Worm (Caenorhabditis elegans) whole organism, young adult: ENCODE results near the gene mtrr-1.

ENCODE experiments used
- B0035.1 ChIP-seq: sonication (generic microtip); optimal IDR thresholded peaks from 2 replicates; lab custom pipeline; 2016; ENCODE audit warnings: missing genetic modification characterization, mild to moderate bottlenecking, missing compliant biosample characterization, missing genotype, missing genetic modification reagents
- F10E7.11 ChIP-seq: sonication (generic microtip); optimal IDR thresholded peaks from 2 replicates; lab custom pipeline; 2017; ENCODE audit warnings: mild to moderate bottlenecking, missing genetic modification characterization, moderate library complexity, missing compliant biosample characterization
- F22D6.2 ChIP-seq: sonication (generic microtip); optimal IDR thresholded peaks from 2 replicates; lab custom pipeline; 2016; ENCODE audit warnings: mild to moderate bottlenecking, missing genetic modification characterization, missing compliant biosample characterization
- F33H1.4 ChIP-seq: fragments of 200-800 bp; sonication (Bioruptor generic); IDR thresholded peaks from 2 replicates; pipeline ENCODE4 v1.3.6; 2022; ENCODE audit warnings: missing genetic modification reagents, missing genetic modification characterization, missing compliant biosample characterization
- F55B11.4 ChIP-seq: sonication (generic microtip); optimal IDR thresholded peaks from 2 replicates; lab custom pipeline; 2016; ENCODE audit warnings: missing compliant biosample characterization, missing genetic modification characterization, borderline replicate concordance; ENCODE audit not compliant: insufficient read depth
- F57C9.4 ChIP-seq: sonication (generic microtip); optimal IDR thresholded peaks from 2 replicates; lab custom pipeline; 2017; ENCODE audit warnings: mild to moderate bottlenecking, missing genetic modification characterization, missing compliant biosample characterization
- K12H6.12 ChIP-seq: fragments of 200-800 bp; sonication (Bioruptor generic); optimal IDR thresholded peaks from 2 replicates; lab custom pipeline; 2018; ENCODE audit warnings: mild to moderate bottlenecking, missing genetic modification characterization, missing compliant biosample characterization
- Y56A3A.18 ChIP-seq: fragments of 200-800 bp; sonication (Bioruptor generic); IDR thresholded peaks from 2 replicates; pipeline ENCODE4 v1.3.6; 2022; ENCODE audit warnings: missing genetic modification reagents, missing genetic modification characterization, missing compliant biosample characterization
- Y67H2A.10 ChIP-seq: fragments of 200-800 bp; sonication (Bioruptor generic); conservative IDR thresholded peaks from 2 replicates; pipeline ENCODE4 v1.3.6; 2022; ENCODE audit warnings: missing genetic modification reagents, missing genetic modification characterization, missing compliant biosample characterization
- Y95B8A.8 ChIP-seq: fragments of 200-800 bp; sonication (Bioruptor generic); IDR thresholded peaks from 2 replicates; pipeline ENCODE4 v1.3.6; 2022; ENCODE audit warnings: missing genetic modification reagents, missing genetic modification characterization, missing compliant biosample characterization
- attf-6 ChIP-seq: fragments of 200-800 bp; sonication (Bioruptor generic); IDR thresholded peaks from 2 replicates; pipeline ENCODE4 v1.3.6; 2022; ENCODE audit warnings: missing genetic modification reagents, missing genetic modification characterization, missing compliant biosample characterization
- cebp-2 ChIP-seq: fragments of 200-800 bp; sonication (Bioruptor generic); IDR thresholded peaks from 2 replicates; pipeline ENCODE4 v1.3.6; 2022; ENCODE audit warnings: missing genetic modification characterization, missing compliant biosample characterization
- ceh-27 ChIP-seq: fragments of 200-800 bp; sonication (Bioruptor generic); optimal IDR thresholded peaks from 2 replicates; lab custom pipeline; 2018; ENCODE audit warnings: mild to moderate bottlenecking, missing genetic modification characterization, moderate library complexity, missing compliant biosample characterization
- chd-7 ChIP-seq: sonication (generic microtip); optimal IDR thresholded peaks from 2 replicates; lab custom pipeline; 2016; ENCODE audit warnings: mild to moderate bottlenecking, missing genetic modification characterization, moderate library complexity, missing compliant biosample characterization
- efl-1 ChIP-seq: fragments of 150-350 bp; optimal IDR thresholded peaks from 2 replicates; lab custom pipeline; 2014; ENCODE audit warnings: missing biosample characterization, missing genetic modification reagents, missing genetic modification characterization
- ekl-4 ChIP-seq: fragments of 200-800 bp; sonication (Bioruptor generic); IDR thresholded peaks from 2 replicates; pipeline ENCODE4 v1.3.6; 2022; ENCODE audit warnings: missing genetic modification reagents, missing genetic modification characterization, missing compliant biosample characterization
- ets-4 ChIP-seq: fragments of 200-800 bp; sonication (Bioruptor generic); optimal IDR thresholded peaks from 2 replicates; lab custom pipeline; 2018; ENCODE audit warnings: mild to moderate bottlenecking, missing genetic modification characterization, missing compliant biosample characterization
- gei-17 ChIP-seq: fragments of 200-800 bp; sonication (Bioruptor generic); optimal IDR thresholded peaks from 2 replicates; lab custom pipeline; 2018; ENCODE audit warnings: mild to moderate bottlenecking, missing genetic modification characterization, missing compliant biosample characterization
- hmg-1.2 ChIP-seq: fragments of 200-800 bp; sonication (Bioruptor generic); IDR thresholded peaks from 2 replicates; pipeline ENCODE4 v1.3.6; 2022; ENCODE audit warnings: missing genetic modification reagents, missing genetic modification characterization, missing compliant biosample characterization
- hsf-1 ChIP-seq: fragments of 200-800 bp; sonication (Bioruptor generic); IDR thresholded peaks from 2 replicates; pipeline ENCODE4 v1.3.6; 2022; ENCODE audit warnings: missing genetic modification reagents, missing genetic modification characterization, missing compliant biosample characterization
- let-526 ChIP-seq: fragments of 200-800 bp; sonication (Bioruptor generic); IDR thresholded peaks from 2 replicates; pipeline ENCODE4 v1.3.6; 2022; ENCODE audit warnings: missing genetic modification reagents, missing genetic modification characterization, missing compliant biosample characterization
- let-607 ChIP-seq, 2 experiments: fragments of 200-800 bp in 1 of 2; sonication (Bioruptor generic) in 1 of 2; sonication (generic microtip) in 1 of 2; optimal IDR thresholded peaks; 2 replicates each; lab custom pipeline; 2016 to 2018; ENCODE audit warnings: mild to moderate bottlenecking in 2 of 2, missing compliant biosample characterization in 2 of 2, missing genetic modification characterization in 2 of 2, moderate library complexity in 2 of 2, missing genotype in 1 of 2
- lin-26 ChIP-seq: fragments of 200-800 bp; sonication (Bioruptor generic); IDR thresholded peaks from 2 replicates; pipeline ENCODE4 v1.3.6; 2022; ENCODE audit warnings: missing genetic modification reagents, missing genetic modification characterization, missing compliant biosample characterization
- lin-35 ChIP-seq, 3 experiments: fragments of 150-350 bp in 2 of 3; sonication (generic microtip) in 1 of 3; optimal IDR thresholded peaks; 2 replicates each; lab custom pipeline; 2014 to 2018; ENCODE audit warnings: missing biosample characterization in 3 of 3, missing genetic modification characterization in 3 of 3, missing genetic modification reagents in 3 of 3
- lin-40 ChIP-seq: sonication (generic microtip); optimal IDR thresholded peaks from 2 replicates; lab custom pipeline; 2016; ENCODE audit warnings: missing genetic modification characterization, mild to moderate bottlenecking, missing compliant biosample characterization, missing genotype, missing genetic modification reagents
- lsy-27 ChIP-seq: sonication (generic microtip); optimal IDR thresholded peaks from 2 replicates; lab custom pipeline; 2017; ENCODE audit warnings: missing genetic modification characterization, mild to moderate bottlenecking, missing compliant biosample characterization, antibody characterized with exemption, missing genotype, borderline replicate concordance; ENCODE audit not compliant: insufficient read depth
- madf-10 ChIP-seq: sonication (generic microtip); optimal IDR thresholded peaks from 2 replicates; lab custom pipeline; 2016; ENCODE audit warnings: mild to moderate bottlenecking, missing genetic modification characterization, missing compliant biosample characterization
- madf-3 ChIP-seq: fragments of 200-800 bp; sonication (Bioruptor generic); IDR thresholded peaks from 2 replicates; pipeline ENCODE4 v1.3.6; 2022; ENCODE audit warnings: missing genetic modification reagents, missing genetic modification characterization, missing compliant biosample characterization
- mcd-1 ChIP-seq: fragments of 200-800 bp; sonication (Bioruptor generic); IDR thresholded peaks from 2 replicates; pipeline ENCODE4 v1.3.6; 2022; ENCODE audit warnings: missing genetic modification reagents, missing genetic modification characterization, missing compliant biosample characterization
- mel-28 ChIP-seq: sonication (generic microtip); optimal IDR thresholded peaks from 2 replicates; lab custom pipeline; 2016; ENCODE audit warnings: borderline replicate concordance, mild to moderate bottlenecking, missing genetic modification characterization, missing compliant biosample characterization
- nfya-2 ChIP-seq: fragments of 200-800 bp; sonication (Bioruptor generic); IDR thresholded peaks from 2 replicates; pipeline ENCODE4 v1.3.6; 2022; ENCODE audit warnings: missing genetic modification reagents, missing genetic modification characterization, missing compliant biosample characterization
- nfyb-1 ChIP-seq: fragments of 200-800 bp; sonication (Bioruptor generic); IDR thresholded peaks from 2 replicates; pipeline ENCODE4 v1.3.6; 2022; ENCODE audit warnings: missing genetic modification reagents, missing genetic modification characterization, missing compliant biosample characterization
- nhr-27 ChIP-seq: fragments of 200-800 bp; sonication (Bioruptor generic); optimal IDR thresholded peaks from 2 replicates; lab custom pipeline; 2018; ENCODE audit warnings: mild to moderate bottlenecking, missing genetic modification characterization, moderate library complexity, missing compliant biosample characterization
- nhr-80 ChIP-seq: sonication (generic microtip); optimal IDR thresholded peaks from 2 replicates; lab custom pipeline; 2016; ENCODE audit warnings: missing genetic modification characterization, missing compliant biosample characterization
- nhr-90 ChIP-seq: sonication (generic microtip); optimal IDR thresholded peaks from 2 replicates; lab custom pipeline; 2016; ENCODE audit warnings: missing genotype, mild to moderate bottlenecking, missing genetic modification characterization, missing compliant biosample characterization
- pbrm-1 ChIP-seq: fragments of 200-800 bp; sonication (Bioruptor generic); IDR thresholded peaks from 2 replicates; pipeline ENCODE4 v1.3.6; 2022; ENCODE audit warnings: missing genetic modification reagents, missing genetic modification characterization, missing compliant biosample characterization
- rcor-1 ChIP-seq: fragments of 200-800 bp; sonication (Bioruptor generic); IDR thresholded peaks from 2 replicates; pipeline ENCODE4 v1.3.6; 2022; ENCODE audit warnings: missing genetic modification reagents, missing genetic modification characterization, missing compliant biosample characterization
- rec-8 ChIP-seq, 2 experiments: sonication (generic microtip); optimal IDR thresholded peaks; 2 replicates each; lab custom pipeline; 2016; ENCODE audit warnings: mild to moderate bottlenecking in 2 of 2, missing genetic modification characterization in 2 of 2, missing genetic modification reagents in 2 of 2, missing genotype in 2 of 2, missing biosample characterization in 1 of 2, missing compliant biosample characterization in 1 of 2, moderate library complexity in 1 of 2
- snpc-4 ChIP-seq, 5 experiments: fragments of 150-350 bp in 1 of 5; sonication (generic microtip) in 4 of 5; optimal IDR thresholded peaks; 2 replicates each; lab custom pipeline; 2014 to 2018; ENCODE audit warnings: missing genetic modification characterization in 5 of 5, missing biosample characterization in 3 of 5, antibody characterized with exemption in 2 of 5, mild to moderate bottlenecking in 2 of 5, missing compliant biosample characterization in 2 of 5, missing genotype in 2 of 5, moderate library complexity in 2 of 5, missing genetic modification reagents in 1 of 5
- somi-1 ChIP-seq: fragments of 200-800 bp; sonication (Bioruptor generic); optimal IDR thresholded peaks from 2 replicates; lab custom pipeline; 2018; ENCODE audit warnings: mild to moderate bottlenecking, missing genetic modification characterization, missing compliant biosample characterization
- sptf-2 ChIP-seq: fragments of 200-800 bp; sonication (Bioruptor generic); optimal IDR thresholded peaks from 2 replicates; lab custom pipeline; 2018; ENCODE audit warnings: mild to moderate bottlenecking, missing genetic modification characterization, missing compliant biosample characterization
- unc-130 ChIP-seq: sonication (generic microtip); optimal IDR thresholded peaks from 2 replicates; lab custom pipeline; 2016; ENCODE audit warnings: missing genetic modification reagents, missing genetic modification characterization, missing compliant biosample characterization
- zfh-2 ChIP-seq: fragments of 200-800 bp; sonication (Bioruptor generic); conservative IDR thresholded peaks from 2 replicates; pipeline ENCODE4 v1.3.6; 2022; ENCODE audit warnings: missing genetic modification reagents, missing genetic modification characterization, missing compliant biosample characterization
- ztf-18 ChIP-seq: sonication (generic microtip); optimal IDR thresholded peaks from 2 replicates; lab custom pipeline; 2016; ENCODE audit warnings: missing genotype, mild to moderate bottlenecking, missing genetic modification characterization, missing compliant biosample characterization
- ztf-25 ChIP-seq: fragments of 200-800 bp; sonication (Bioruptor generic); IDR thresholded peaks from 2 replicates; pipeline ENCODE4 v1.3.6; 2022; ENCODE audit warnings: missing genetic modification reagents, missing genetic modification characterization, missing compliant biosample characterization
- ztf-26 ChIP-seq: sonication (generic microtip); optimal IDR thresholded peaks from 2 replicates; lab custom pipeline; 2017; ENCODE audit warnings: missing genetic modification characterization, missing compliant biosample characterization
- ztf-28 ChIP-seq: fragments of 200-800 bp; sonication (Bioruptor generic); IDR thresholded peaks from 2 replicates; pipeline ENCODE4 v1.3.6; 2022; ENCODE audit warnings: missing genetic modification reagents, missing genetic modification characterization, missing compliant biosample characterization

mtrr-1 gene

ce11 chrII:9282787-9283186, 3.0 kb upstream of the mtrr-1 start (continued):
- TF ChIP-seq mel-28 (tag; lab: Kevin White, UChicago): no peak
- peak; percentile 81 for TF ChIP-seq ceh-27 (GFP tag; lab: Kevin White, UChicago)
- TF ChIP-seq nfya-2 (GFP tag; lab: Robert Waterston, UW): no peak
- no peak for TF ChIP-seq attf-6 (GFP tag; lab: Robert Waterston, UW)
- TF ChIP-seq pbrm-1 (GFP tag; lab: Robert Waterston, UW): peak; percentile 70; the same call in 1 of the 2 replicates
- TF ChIP-seq unc-130 (GFP tag; lab: Kevin White, UChicago): no peak
- peak; percentile 38 for TF ChIP-seq sptf-2
- TF ChIP-seq nhr-80 (tag; lab: Kevin White, UChicago): peak; percentile 98
- no peak for TF ChIP-seq nhr-27 (tag; lab: Kevin White, UChicago)
- peak; percentile 50 for TF ChIP-seq nhr-90 (tag; lab: Kevin White, UChicago)
- no peak for TF ChIP-seq lsy-27 (tag; lab: Kevin White, UChicago)
- TF ChIP-seq let-526 (GFP tag; lab: Robert Waterston, UW): no peak
- TF ChIP-seq ekl-4: peak; percentile 83
- TF ChIP-seq F10E7.11: no peak
- TF ChIP-seq ets-4 (GFP tag; lab: Kevin White, UChicago): peak; percentile 85
- TF ChIP-seq madf-10 (tag; lab: Kevin White, UChicago): peak; percentile 77
- peak; percentile 83 for TF ChIP-seq ztf-26 (tag; lab: Kevin White, UChicago)
- TF ChIP-seq gei-17: peak; percentile 42
- no peak for TF ChIP-seq efl-1
- peak; percentile 63 for TF ChIP-seq lin-26
- peak; percentile 78; the same call in 1 of the 2 replicates for TF ChIP-seq cebp-2
- TF ChIP-seq hmg-1.2 (GFP tag; lab: Robert Waterston, UW): peak; percentile 88
- TF ChIP-seq nfyb-1 (GFP tag; lab: Robert Waterston, UW): peak; percentile 91
- no peak for TF ChIP-seq F33H1.4
- peak; percentile 87 for TF ChIP-seq lin-40 (tag; lab: Kevin White, UChicago)
- peak; percentile 56 for TF ChIP-seq B0035.1 (tag; lab: Kevin White, UChicago)
- TF ChIP-seq rcor-1 (GFP tag; lab: Robert Waterston, UW): peak; percentile 58; the same call in 1 of the 2 replicates
- peak; percentile 89 for TF ChIP-seq K12H6.12
- no peak for TF ChIP-seq Y67H2A.10
- TF ChIP-seq zfh-2 (GFP tag; lab: Robert Waterston, UW): peak; percentile 94
- TF ChIP-seq mcd-1 (GFP tag; lab: Robert Waterston, UW): peak; percentile 66
- TF ChIP-seq Y95B8A.8: peak; percentile 78; the same call in 1 of the 2 replicates
- TF ChIP-seq Y56A3A.18 (GFP tag; lab: Robert Waterston, UW): 0 out of 2 replicates have a peak, but pooled peaks have one; percentile 31
- TF ChIP-seq ztf-18 (tag; lab: Kevin White, UChicago): peak; percentile 64
- peak; percentile 34 for TF ChIP-seq F22D6.2
- TF ChIP-seq rec-8 (tag; optimal IDR thresholded peaks at IDR 0.05; lab: Kevin White, UChicago): no peak
- peak; percentile 73 for TF ChIP-seq somi-1 (GFP tag; lab: Kevin White, UChicago)

- TF ChIP-seq F57C9.4 (tag; lab: Kevin White, UChicago) (no peak), ztf-25 (GFP tag; lab: Robert Waterston, UW) (no peak), ceh-27 (GFP tag; lab: Kevin White, UChicago) (peak; percentile 8), lin-35 (GFP tag; optimal IDR thresholded peaks at IDR 0.05; lab: Kevin White, UChicago) (no peak), madf-10 (tag; lab: Kevin White, UChicago) (peak; percentile 30), F55B11.4 (no peak), madf-3 (no peak), snpc-4 (GFP tag; optimal IDR thresholded peaks at IDR 0.05; lab: Kevin White, UChicago) (no peak), snpc-4 (tag; optimal IDR thresholded peaks at IDR 0.05; lab: Kevin White, UChicago) (peak in 3 of 4 experiments; percentile 16 to 40 (median 23)), hsf-1 (GFP tag; lab: Robert Waterston, UW) (no peak), ztf-28 (GFP tag; lab: Robert Waterston, UW) (no peak), chd-7 (peak; percentile 60), ztf-18 (tag; lab: Kevin White, UChicago) (no peak), let-607 (tag; optimal IDR thresholded peaks at IDR 0.05; lab: Kevin White, UChicago) (peak in 1 of 2 experiments; percentile 73)
These were observed 2.0 kb upstream of the mtrr-1 start for ce11 chrII:9283668-9284357.
